Fruit fly (Drosophila melanogaster) whole organism, embryonic: ENCODE results near the gene CG9393.

Source experiments
- Ada2b ChIP-seq: fragments of 200-800 bp; sonication (Bioruptor generic); IDR thresholded peaks from 2 replicates; pipeline ENCODE4 v1.3.6; 2022; ENCODE audit warnings: missing biosample characterization, missing genetic modification characterization
- CG10321 ChIP-seq: fragments of 200-800 bp; sonication (Bioruptor generic); IDR thresholded peaks from 2 replicates; pipeline ENCODE4 v1.3.6; 2022; ENCODE audit warnings: missing biosample characterization, missing genetic modification characterization
- CG10431 ChIP-seq: fragments of 200-800 bp; sonication (Bioruptor generic); optimal IDR thresholded peaks from 3 replicates; lab custom pipeline; 2018; ENCODE audit warnings: missing biosample characterization, mild to moderate bottlenecking, missing genetic modification characterization
- CG12744 ChIP-seq: fragments of 200-800 bp; sonication (Bioruptor generic); optimal IDR thresholded peaks from 2 replicates; lab custom pipeline; 2016; ENCODE audit warnings: missing biosample characterization, missing genetic modification characterization
- CG13123 ChIP-seq: fragments of 200-800 bp; sonication (Bioruptor generic); optimal IDR thresholded peaks from 2 replicates; lab custom pipeline; 2016; ENCODE audit warnings: missing biosample characterization, missing genetic modification characterization
- CG14860 ChIP-seq: fragments of 200-800 bp; sonication (Bioruptor generic); IDR thresholded peaks from 3 replicates; pipeline ENCODE4 v1.3.6; 2022; ENCODE audit warnings: missing biosample characterization, missing genetic modification characterization; ENCODE audit not compliant: partially characterized antibody
- CG17359 ChIP-seq: fragments of 200-800 bp; sonication (Bioruptor generic); optimal IDR thresholded peaks from 3 replicates; lab custom pipeline; 2018; ENCODE audit warnings: missing biosample characterization, mild to moderate bottlenecking, missing genetic modification characterization, moderate library complexity
- CG17385 ChIP-seq: fragments of 200-800 bp; sonication (Bioruptor generic); optimal IDR thresholded peaks from 3 replicates; lab custom pipeline; 2018; ENCODE audit warnings: missing biosample characterization, mild to moderate bottlenecking, missing genetic modification characterization
- CG1832 ChIP-seq: fragments of 200-800 bp; sonication (Bioruptor generic); optimal IDR thresholded peaks from 2 replicates; lab custom pipeline; 2017; ENCODE audit warnings: missing biosample characterization, mild to moderate bottlenecking, missing genetic modification characterization, inconsistent platforms
- CG18764 ChIP-seq: fragments of 200-800 bp; sonication (Bioruptor generic); optimal IDR thresholded peaks from 3 replicates; lab custom pipeline; 2016; ENCODE audit warnings: missing biosample characterization, missing genetic modification characterization
- CG2116 ChIP-seq: fragments of 200-800 bp; sonication (Bioruptor generic); optimal IDR thresholded peaks from 3 replicates; lab custom pipeline; 2018; ENCODE audit warnings: missing biosample characterization, mild to moderate bottlenecking, missing genetic modification characterization
- CG2120 ChIP-seq: fragments of 200-800 bp; sonication (Bioruptor generic); optimal IDR thresholded peaks from 3 replicates; lab custom pipeline; 2016; ENCODE audit warnings: missing biosample characterization, missing genetic modification characterization
- CG3065 ChIP-seq: fragments of 200-800 bp; sonication (Bioruptor generic); optimal IDR thresholded peaks from 2 replicates; lab custom pipeline; 2016; ENCODE audit warnings: missing biosample characterization, missing genetic modification characterization
- CG31388 ChIP-seq: fragments of 200-800 bp; sonication (Bioruptor generic); optimal IDR thresholded peaks from 2 replicates; lab custom pipeline; 2016; ENCODE audit warnings: missing biosample characterization, missing genetic modification characterization
- CG34224 ChIP-seq: fragments of 200-800 bp; sonication (Bioruptor generic); IDR thresholded peaks from 3 replicates; pipeline ENCODE4 v1.3.6; 2022; ENCODE audit warnings: missing biosample characterization, missing genetic modification characterization; ENCODE audit not compliant: partially characterized antibody
- CG3838 ChIP-seq: fragments of 200-800 bp; sonication (Bioruptor generic); optimal IDR thresholded peaks from 3 replicates; lab custom pipeline; 2016; ENCODE audit warnings: missing biosample characterization, missing genetic modification characterization
- CG4282 ChIP-seq: fragments of 200-800 bp; sonication (Bioruptor generic); optimal IDR thresholded peaks from 2 replicates; lab custom pipeline; 2016; ENCODE audit warnings: missing biosample characterization, missing genetic modification characterization
- CG5180 ChIP-seq: fragments of 200-800 bp; sonication (Bioruptor generic); optimal IDR thresholded peaks from 3 replicates; lab custom pipeline; 2017; ENCODE audit warnings: missing biosample characterization, missing genetic modification characterization, mild to moderate bottlenecking, moderate library complexity, missing genetic modification reagents
- CG7372 ChIP-seq: fragments of 200-800 bp; sonication (Bioruptor generic); IDR thresholded peaks from 2 replicates; pipeline ENCODE4 v1.3.6; 2022; ENCODE audit warnings: missing biosample characterization, missing genetic modification characterization
- CG7786 ChIP-seq: fragments of 200-800 bp; sonication (Bioruptor generic); optimal IDR thresholded peaks from 2 replicates; lab custom pipeline; 2016; ENCODE audit warnings: missing biosample characterization, missing genetic modification characterization
- CG7963 ChIP-seq: fragments of 200-800 bp; sonication (Bioruptor generic); IDR thresholded peaks from 3 replicates; pipeline ENCODE4 v1.3.6; 2022; ENCODE audit warnings: missing biosample characterization, missing genetic modification characterization; ENCODE audit not compliant: partially characterized antibody
- CG9817 ChIP-seq: fragments of 200-800 bp; sonication (Bioruptor generic); optimal IDR thresholded peaks from 2 replicates; lab custom pipeline; 2018; ENCODE audit warnings: missing biosample characterization, mild to moderate bottlenecking, missing genetic modification characterization, moderate library complexity
- CkIIα-i1 ChIP-seq: fragments of 200-800 bp; sonication (Bioruptor generic); IDR thresholded peaks from 2 replicates; pipeline ENCODE4 v1.3.6; 2022; ENCODE audit warnings: missing biosample characterization, missing genetic modification characterization
- Dip2 ChIP-seq: fragments of 200-800 bp; sonication (Bioruptor generic); IDR thresholded peaks from 2 replicates; pipeline ENCODE4 v1.3.6; 2022; ENCODE audit warnings: missing biosample characterization, missing genetic modification characterization
- Eip74EF ChIP-seq, 2 experiments: fragments of 200-800 bp in 1 of 2; fragments of >200 bp in 1 of 2; sonication (Bioruptor generic) in 1 of 2; optimal IDR thresholded peaks; 2 replicates each; lab custom pipeline; 2017 to 2019; ENCODE audit warnings: missing biosample characterization in 2 of 2, missing genetic modification characterization in 2 of 2, mild to moderate bottlenecking in 1 of 2, moderate library complexity in 1 of 2
- H15 ChIP-seq: fragments of 200-800 bp; sonication (Bioruptor generic); IDR thresholded peaks from 3 replicates; pipeline ENCODE4 v1.3.6; 2022; ENCODE audit warnings: missing biosample characterization, missing genetic modification characterization
- Max ChIP-seq: fragments of 200-800 bp; sonication (Bioruptor generic); optimal IDR thresholded peaks from 2 replicates; lab custom pipeline; 2016; ENCODE audit warnings: missing biosample characterization, mild to moderate bottlenecking, missing genetic modification characterization
- NC2α ChIP-seq: fragments of 200-800 bp; sonication (Bioruptor generic); optimal IDR thresholded peaks from 2 replicates; lab custom pipeline; 2016; ENCODE audit warnings: missing biosample characterization, missing genetic modification characterization
- Oaz ChIP-seq: fragments of 200-800 bp; sonication (Bioruptor generic); IDR thresholded peaks from 2 replicates; pipeline ENCODE4 v1.3.6; 2022; ENCODE audit warnings: missing biosample characterization, missing genetic modification characterization
- Sox102F ChIP-seq: fragments of 200-800 bp; sonication (Bioruptor generic); optimal IDR thresholded peaks from 2 replicates; lab custom pipeline; 2018; ENCODE audit warnings: missing biosample characterization, mild to moderate bottlenecking, missing genetic modification characterization, moderate library complexity
- Sry-β ChIP-seq: fragments of 200-800 bp; sonication (Bioruptor generic); optimal IDR thresholded peaks from 2 replicates; lab custom pipeline; 2018; ENCODE audit warnings: missing biosample characterization, mild to moderate bottlenecking, missing genetic modification characterization, moderate library complexity
- abd-A ChIP-seq: fragments of 200-800 bp; sonication (Bioruptor generic); optimal IDR thresholded peaks from 3 replicates; lab custom pipeline; 2019; ENCODE audit warnings: missing biosample characterization, mild to moderate bottlenecking, missing genetic modification characterization, moderate library complexity
- amos ChIP-seq: fragments of 200-800 bp; sonication (Bioruptor generic); IDR thresholded peaks from 2 replicates; pipeline ENCODE4 v1.3.6; 2022; ENCODE audit warnings: missing biosample characterization, missing genetic modification characterization; ENCODE audit not compliant: partially characterized antibody
- ato ChIP-seq: fragments of 200-800 bp; sonication (Bioruptor generic); IDR thresholded peaks from 2 replicates; pipeline ENCODE4 v1.3.6; 2022; ENCODE audit warnings: missing biosample characterization, missing genetic modification characterization; ENCODE audit not compliant: partially characterized antibody
- caup ChIP-seq: fragments of 200-800 bp; sonication (Bioruptor generic); optimal IDR thresholded peaks from 3 replicates; lab custom pipeline; 2017; ENCODE audit warnings: missing biosample characterization, mild to moderate bottlenecking, missing genetic modification characterization, moderate library complexity; ENCODE audit not compliant: severe bottlenecking
- disco-r ChIP-seq: fragments of 200-800 bp; sonication (Bioruptor generic); optimal IDR thresholded peaks from 2 replicates; lab custom pipeline; 2016; ENCODE audit warnings: missing biosample characterization, missing genetic modification characterization
- ftz-f1 ChIP-seq: fragments of 200-800 bp; sonication (Bioruptor generic); optimal IDR thresholded peaks from 2 replicates; lab custom pipeline; 2016; ENCODE audit warnings: missing biosample characterization, missing genetic modification characterization
- gce ChIP-seq: fragments of 200-800 bp; sonication (Bioruptor generic); IDR thresholded peaks from 3 replicates; pipeline ENCODE4 v1.3.6; 2022; ENCODE audit warnings: missing biosample characterization, missing genetic modification characterization
- her ChIP-seq: fragments of 200-800 bp; sonication (Bioruptor generic); optimal IDR thresholded peaks from 2 replicates; lab custom pipeline; 2016; ENCODE audit warnings: missing biosample characterization, missing genetic modification characterization
- inv ChIP-seq: fragments of 200-800 bp; sonication (Bioruptor generic); IDR thresholded peaks from 2 replicates; pipeline ENCODE4 v1.3.6; 2022; ENCODE audit warnings: missing biosample characterization, missing genetic modification characterization; ENCODE audit not compliant: partially characterized antibody
- knrl ChIP-seq: fragments of 200-800 bp; sonication (Bioruptor generic); IDR thresholded peaks from 3 replicates; pipeline ENCODE4 v1.3.6; 2022; ENCODE audit warnings: missing biosample characterization, missing genetic modification characterization; ENCODE audit not compliant: partially characterized antibody
- nerfin-2 ChIP-seq: fragments of 200-800 bp; sonication (Bioruptor generic); IDR thresholded peaks from 2 replicates; pipeline ENCODE4 v1.3.6; 2022; ENCODE audit warnings: missing biosample characterization, missing genetic modification characterization; ENCODE audit not compliant: partially characterized antibody
- pb ChIP-seq: fragments of 200-800 bp; sonication (Bioruptor generic); optimal IDR thresholded peaks from 3 replicates; lab custom pipeline; 2016; ENCODE audit warnings: missing biosample characterization, missing genetic modification characterization
- sd ChIP-seq: fragments of 200-800 bp; sonication (Bioruptor generic); optimal IDR thresholded peaks from 3 replicates; lab custom pipeline; 2018; ENCODE audit warnings: missing biosample characterization, mild to moderate bottlenecking, missing genetic modification characterization, moderate library complexity
- shn ChIP-seq: fragments of 200-800 bp; sonication (Bioruptor generic); optimal IDR thresholded peaks from 3 replicates; lab custom pipeline; 2016; ENCODE audit warnings: missing biosample characterization, missing genetic modification characterization
- sim ChIP-seq: fragments of 200-800 bp; sonication (Bioruptor generic); IDR thresholded peaks from 2 replicates; pipeline ENCODE4 v1.3.6; 2022; ENCODE audit warnings: missing biosample characterization, missing genetic modification characterization
- slbo ChIP-seq: fragments of 200-800 bp; sonication (Bioruptor generic); IDR thresholded peaks from 2 replicates; pipeline ENCODE4 v1.3.6; 2022; ENCODE audit warnings: missing biosample characterization, missing genetic modification characterization
- tll ChIP-seq, 2 experiments: fragments of 200-800 bp in 1 of 2; fragments of >200 bp in 1 of 2; sonication (Bioruptor generic) in 1 of 2; optimal IDR thresholded peaks; 2 replicates each; lab custom pipeline; 2017 to 2019; ENCODE audit warnings: missing biosample characterization in 2 of 2, missing genetic modification characterization in 2 of 2, mild to moderate bottlenecking in 1 of 2, moderate library complexity in 1 of 2
- tx ChIP-seq: fragments of 200-800 bp; sonication (Bioruptor generic); optimal IDR thresholded peaks from 2 replicates; lab custom pipeline; 2016; ENCODE audit warnings: missing biosample characterization, missing genetic modification characterization
- wek ChIP-seq: fragments of 200-800 bp; sonication (Bioruptor generic); optimal IDR thresholded peaks from 3 replicates; lab custom pipeline; 2018; ENCODE audit warnings: missing biosample characterization, mild to moderate bottlenecking, missing genetic modification characterization, moderate library complexity

CG9393 gene

dm6 chr3R:9529387-9529897 is 34.0 kb downstream of the CG9393 start (continued):
- no peak for TF ChIP-seq amos
- no peak for TF ChIP-seq CG9817
- TF ChIP-seq CG7372 (GFP tag; lab: Robert Waterston, UW), result no peak
- TF ChIP-seq Dip2 (GFP tag; lab: Robert Waterston, UW), result no peak
- no peak for TF ChIP-seq CG7786 (GFP tag; lab: Kevin White, UChicago)
- TF ChIP-seq Sry-β (GFP tag; lab: Kevin White, UChicago), result no peak
- peak; percentile 51 for TF ChIP-seq CG2120 (GFP tag; lab: Kevin White, UChicago)
- peak; percentile 33 for TF ChIP-seq abd-A (tag; lab: Kevin White, UChicago)
- TF ChIP-seq inv (GFP tag; lab: Robert Waterston, UW), result no peak
- no peak for TF ChIP-seq CG5180 (GFP tag; lab: Kevin White, UChicago)
- no peak for TF ChIP-seq CG10321
- TF ChIP-seq disco-r (GFP tag; lab: Kevin White, UChicago), result no peak
- peak; percentile 19 for TF ChIP-seq her (GFP tag; lab: Kevin White, UChicago)
- TF ChIP-seq sd, result peak; percentile 69
- TF ChIP-seq Max (GFP tag; lab: Kevin White, UChicago), result no peak
- no peak for TF ChIP-seq tll (GFP tag; optimal IDR thresholded peaks at IDR 0.05; lab: Kevin White, UChicago)
- no peak for TF ChIP-seq shn (GFP tag; lab: Kevin White, UChicago)
- TF ChIP-seq Oaz (GFP tag; lab: Robert Waterston, UW), result no peak
- TF ChIP-seq pb (GFP tag; lab: Kevin White, UChicago), result no peak
- no peak for TF ChIP-seq CG18764
- no peak for TF ChIP-seq ato (GFP tag; lab: Robert Waterston, UW)
- TF ChIP-seq nerfin-2 (GFP tag; lab: Robert Waterston, UW), result no peak
- no peak for TF ChIP-seq Sox102F
- TF ChIP-seq tx (GFP tag; lab: Kevin White, UChicago), result no peak
- TF ChIP-seq CG4282 (GFP tag; lab: Kevin White, UChicago), result no peak
- TF ChIP-seq gce (GFP tag; lab: Robert Waterston, UW), result no peak
- no peak for TF ChIP-seq CG34224 (GFP tag; lab: Robert Waterston, UW)
- no peak for TF ChIP-seq CG17385
- TF ChIP-seq Ada2b (GFP tag; lab: Robert Waterston, UW), result no peak
- no peak for TF ChIP-seq CkIIα-i1 (GFP tag; lab: Robert Waterston, UW)
- no peak for TF ChIP-seq H15 (GFP tag; lab: Robert Waterston, UW)
- TF ChIP-seq CG3065 (GFP tag; lab: Kevin White, UChicago), result no peak
- no peak for TF ChIP-seq CG2116 (GFP tag; lab: Kevin White, UChicago)
- TF ChIP-seq CG31388 (GFP tag; lab: Kevin White, UChicago), result no peak
- TF ChIP-seq Eip74EF (GFP tag; optimal IDR thresholded peaks at IDR 0.05; lab: Kevin White, UChicago), result no peak
- peak; percentile 93 for TF ChIP-seq ftz-f1 (GFP tag; lab: Kevin White, UChicago)
- TF ChIP-seq wek, result no peak
- TF ChIP-seq CG1832 (GFP tag; lab: Kevin White, UChicago), result no peak
- TF ChIP-seq slbo (GFP tag; lab: Robert Waterston, UW), result 0 out of 2 replicates have a peak, but pooled peaks have one; percentile 8
- no peak for TF ChIP-seq CG7963 (GFP tag; lab: Robert Waterston, UW)
- TF ChIP-seq CG13123, result no peak
- TF ChIP-seq knrl (GFP tag; lab: Robert Waterston, UW), result no peak
- TF ChIP-seq CG3838 (GFP tag; lab: Kevin White, UChicago), result no peak
- TF ChIP-seq sim (GFP tag; lab: Robert Waterston, UW), result no peak
- no peak for TF ChIP-seq CG12744
- no peak for TF ChIP-seq CG17359 (tag; lab: Kevin White, UChicago)
- no peak for TF ChIP-seq NC2α
- TF ChIP-seq caup (GFP tag; lab: Kevin White, UChicago), result peak; percentile 15
- no peak for TF ChIP-seq CG10431 (GFP tag; lab: Kevin White, UChicago)
- TF ChIP-seq CG14860 (GFP tag; lab: Robert Waterston, UW), result no peak
